Worm (Caenorhabditis elegans): ENCODE measurements around the gene tkr-3.
"Not testable (repeated sequence)": the region's sequence is repeated elsewhere in the genome, so short reads cannot be mapped to it uniquely, and the experiment has no call there.

DNA sequence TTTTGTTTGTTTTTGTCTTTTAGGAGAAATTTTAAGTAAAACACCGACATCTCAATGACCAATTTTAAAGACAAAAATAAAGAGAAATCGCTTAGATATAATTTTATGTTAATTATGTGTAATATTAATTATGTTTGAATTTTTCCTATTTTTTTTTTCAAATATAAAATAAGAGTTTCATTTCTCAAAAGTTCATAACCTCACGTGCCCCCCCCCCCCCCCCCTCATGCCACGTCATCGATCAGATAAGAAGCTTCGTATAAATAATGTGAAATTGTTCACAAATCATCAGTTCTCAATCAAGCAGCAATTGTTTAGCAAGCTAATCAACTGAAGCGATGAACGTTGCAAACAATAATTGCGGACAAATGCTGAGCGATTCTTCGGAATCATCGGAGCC is 51.3 kb downstream of the tkr-3 start, which contains the start of gene C02B10.6:
- TF ChIP-seq elt-1 (tag; optimal IDR thresholded peaks at IDR 0.05; ENCODE audit: borderline replicate concordance, insufficient read depth); mls-2 (tag; optimal IDR thresholded peaks at IDR 0.05); unc-39 (tag; optimal IDR thresholded peaks at IDR 0.05); snpc-4 (tag; optimal IDR thresholded peaks at IDR 0.05); lsy-2 (tag; optimal IDR thresholded peaks at IDR 0.05); ztf-11 (tag; optimal IDR thresholded peaks at IDR 0.05); elt-3 (tag; optimal IDR thresholded peaks at IDR 0.05): not testable (repeated sequence)
